Fruit fly (Drosophila melanogaster) whole organism, pupa: Measurements from ENCODE around the gene AstC.

Experiments used
- CG10348 ChIP-seq: fragments of 200-800 bp; sonication (Bioruptor generic); IDR thresholded peaks from 2 replicates; pipeline ENCODE4 v1.3.6; 2022; ENCODE audit warnings: missing biosample characterization, missing genetic modification characterization
- CG12605 ChIP-seq: fragments of 200-800 bp; sonication (Bioruptor generic); IDR thresholded peaks from 2 replicates; pipeline ENCODE4 v1.3.6; 2022; ENCODE audit warnings: missing biosample characterization, missing genetic modification characterization
- CG13204 ChIP-seq: fragments of 200-800 bp; sonication (Bioruptor generic); optimal IDR thresholded peaks from 2 replicates; lab custom pipeline; 2018; ENCODE audit warnings: missing biosample characterization, mild to moderate bottlenecking, missing genetic modification characterization, moderate library complexity
- CG14655 ChIP-seq: fragments of 200-800 bp; sonication (Bioruptor generic); optimal IDR thresholded peaks from 3 replicates; lab custom pipeline; 2017; ENCODE audit warnings: mild to moderate bottlenecking, missing biosample characterization, missing genetic modification reagents, missing genetic modification characterization
- CG15710 ChIP-seq: fragments of 200-800 bp; sonication (Bioruptor generic); optimal IDR thresholded peaks from 2 replicates; lab custom pipeline; 2018; ENCODE audit warnings: missing biosample characterization, mild to moderate bottlenecking, missing genetic modification characterization, moderate library complexity
- CG17806 ChIP-seq: fragments of 200-800 bp; sonication (Bioruptor generic); optimal IDR thresholded peaks from 2 replicates; lab custom pipeline; 2018; ENCODE audit warnings: missing biosample characterization, mild to moderate bottlenecking, missing genetic modification characterization, moderate library complexity
- CG32121 ChIP-seq: fragments of 200-800 bp; sonication (Bioruptor generic); IDR thresholded peaks from 2 replicates; pipeline ENCODE4 v1.3.6; 2022; ENCODE audit warnings: missing biosample characterization, missing genetic modification characterization
- CG34367 ChIP-seq: fragments of 200-800 bp; sonication (Bioruptor generic); optimal IDR thresholded peaks from 2 replicates; lab custom pipeline; 2018; ENCODE audit warnings: missing biosample characterization, mild to moderate bottlenecking, missing genetic modification characterization
- CG4496 ChIP-seq: fragments of 200-800 bp; sonication (Bioruptor generic); IDR thresholded peaks from 3 replicates; pipeline ENCODE4 v1.3.6; 2022; ENCODE audit warnings: missing biosample characterization, missing genetic modification characterization
- CG8159 ChIP-seq: fragments of 200-800 bp; sonication (Bioruptor generic); optimal IDR thresholded peaks from 3 replicates; lab custom pipeline; 2018; ENCODE audit warnings: missing biosample characterization, mild to moderate bottlenecking, missing genetic modification characterization, moderate library complexity
- CG8301 ChIP-seq: fragments of 200-800 bp; sonication (Bioruptor generic); optimal IDR thresholded peaks from 2 replicates; lab custom pipeline; 2018; ENCODE audit warnings: missing biosample characterization, mild to moderate bottlenecking, missing genetic modification characterization
- CG9948 ChIP-seq: fragments of 200-800 bp; sonication (Bioruptor generic); optimal IDR thresholded peaks from 2 replicates; lab custom pipeline; 2018; ENCODE audit warnings: missing biosample characterization, mild to moderate bottlenecking, missing genetic modification characterization, moderate library complexity
- D1 ChIP-seq: fragments of 200-800 bp; sonication (Bioruptor generic); optimal IDR thresholded peaks from 2 replicates; lab custom pipeline; 2018; ENCODE audit warnings: missing biosample characterization, mild to moderate bottlenecking, missing genetic modification characterization, moderate library complexity
- EcR ChIP-seq: fragments of 200-800 bp; sonication (Bioruptor generic); optimal IDR thresholded peaks from 3 replicates; lab custom pipeline; 2019; ENCODE audit warnings: missing biosample characterization, missing genetic modification characterization, mild to moderate bottlenecking, moderate library complexity, missing genetic modification reagents
- Ets98B ChIP-seq: fragments of 200-800 bp; sonication (Bioruptor generic); IDR thresholded peaks from 2 replicates; pipeline ENCODE4 v1.3.6; 2022; ENCODE audit warnings: missing biosample characterization, missing genetic modification characterization
- Pif1A ChIP-seq: fragments of 200-800 bp; sonication (Bioruptor generic); optimal IDR thresholded peaks from 3 replicates; lab custom pipeline; 2016; ENCODE audit warnings: missing biosample characterization, missing genetic modification characterization
- Pif1B ChIP-seq: fragments of 200-800 bp; sonication (Bioruptor generic); optimal IDR thresholded peaks from 3 replicates; lab custom pipeline; 2016; ENCODE audit warnings: missing biosample characterization, missing genetic modification characterization
- Snoo ChIP-seq: fragments of 200-800 bp; sonication (Bioruptor generic); optimal IDR thresholded peaks from 3 replicates; lab custom pipeline; 2017; ENCODE audit warnings: missing biosample characterization, mild to moderate bottlenecking, missing genetic modification characterization, inconsistent platforms
- fd96Ca ChIP-seq: fragments of 200-800 bp; sonication (Bioruptor generic); IDR thresholded peaks from 3 replicates; pipeline ENCODE4 v1.3.6; 2022; ENCODE audit warnings: missing biosample characterization, missing genetic modification characterization
- gl ChIP-seq: fragments of 200-800 bp; sonication (Bioruptor generic); optimal IDR thresholded peaks from 2 replicates; lab custom pipeline; 2018; ENCODE audit warnings: missing biosample characterization, mild to moderate bottlenecking, missing genetic modification characterization
- rn ChIP-seq: fragments of 200-800 bp; sonication (Bioruptor generic); IDR thresholded peaks from 2 replicates; pipeline ENCODE4 v1.3.6; 2022; ENCODE audit warnings: missing biosample characterization, missing genetic modification characterization

AstC gene

DNA sequence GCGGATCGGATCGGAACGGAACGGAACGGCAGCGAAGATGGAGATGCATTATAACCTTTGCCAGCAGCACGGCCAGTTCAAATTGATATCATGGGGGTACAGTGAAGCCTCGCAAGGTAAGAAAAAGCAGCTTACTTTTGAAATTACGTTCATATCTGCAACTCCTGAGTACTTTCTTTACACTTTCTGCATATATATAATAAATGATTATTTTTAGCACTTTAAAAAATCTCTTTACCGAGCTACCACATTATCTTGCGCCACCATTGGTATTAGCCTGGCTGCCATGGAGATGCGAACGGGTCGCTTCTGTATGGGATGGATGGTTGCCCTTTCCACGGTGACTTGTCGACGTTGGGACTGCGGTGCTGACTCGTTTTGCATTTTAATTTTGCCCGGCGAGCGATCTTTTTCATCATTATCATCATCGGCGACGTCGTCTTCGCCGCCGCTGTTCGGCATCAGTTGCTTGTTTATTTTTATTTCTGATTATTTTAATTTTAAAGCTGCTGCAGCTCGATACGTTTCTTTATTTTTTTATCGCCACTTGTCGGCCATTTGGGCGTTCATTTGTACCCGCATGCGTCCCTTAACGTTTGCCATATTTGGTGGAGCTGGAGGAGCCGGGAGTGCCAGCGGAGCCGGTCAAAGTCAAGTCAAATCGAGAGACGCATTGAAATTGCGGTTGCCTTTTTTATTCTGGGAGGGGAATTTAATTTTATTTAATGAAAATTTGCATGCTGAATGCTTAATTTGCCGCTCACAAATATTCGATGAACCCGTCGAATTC, 28.0 kb downstream of the AstC start:
- TF ChIP-seq CG17806 (tag; lab: Kevin White, UChicago) (peak; percentile 84), CG12605 (GFP tag; lab: Robert Waterston, UW) (0 out of 2 replicates have a peak, but pooled peaks have one; percentile 45), EcR (GFP tag; lab: Kevin White, UChicago) (peak; percentile 85), CG15710 (peak; percentile 92), Ets98B (peak; percentile 71), CG8301 (tag; lab: Kevin White, UChicago) (peak; percentile 62), CG4496 (GFP tag; lab: Robert Waterston, UW) (peak; percentile 78), CG32121 (no peak; the same call in 1 of the 2 replicates), D1 (tag; lab: Kevin White, UChicago) (peak; percentile 25), CG8159 (tag; lab: Kevin White, UChicago) (peak; percentile 91), rn (GFP tag; lab: Robert Waterston, UW) (peak; percentile 78; the same call in 1 of the 2 replicates), Pif1B (GFP tag; lab: Kevin White, UChicago) (peak; percentile 91), CG9948 (tag; lab: Kevin White, UChicago) (peak; percentile 84), CG13204 (GFP tag; lab: Kevin White, UChicago) (peak; percentile 95), Pif1A (GFP tag; lab: Kevin White, UChicago) (peak; percentile 78), CG10348 (no peak), Snoo (peak; percentile 90), CG14655 (peak; percentile 75), fd96Ca (peak; percentile 84), CG34367 (tag; lab: Kevin White, UChicago) (peak; percentile 77), gl (tag; lab: Kevin White, UChicago) (peak; percentile 69)
- TF ChIP-seq, all 21 proteins: peak for 19

dm6 chr2L:11052493-11052788, 28.8 kb downstream of the AstC start:
- peak; percentile 88 for TF ChIP-seq Pif1A (GFP tag; lab: Kevin White, UChicago)
- TF ChIP-seq Pif1B (GFP tag; lab: Kevin White, UChicago) = no peak
- peak; percentile 86 for TF ChIP-seq CG8159 (tag; lab: Kevin White, UChicago)
- TF ChIP-seq CG8301 (tag; lab: Kevin White, UChicago) = peak; percentile 27
- peak; percentile 67 for TF ChIP-seq D1 (tag; lab: Kevin White, UChicago)
- TF ChIP-seq rn (GFP tag; lab: Robert Waterston, UW) = no peak
- peak; percentile 82 for TF ChIP-seq CG17806 (tag; lab: Kevin White, UChicago)
- no peak for TF ChIP-seq Snoo
- TF ChIP-seq CG14655 = peak; percentile 53
- no peak for TF ChIP-seq EcR (GFP tag; lab: Kevin White, UChicago)
- TF ChIP-seq CG4496 (GFP tag; lab: Robert Waterston, UW) = peak; percentile 17; the same call in 1 of the 3 replicates
- TF ChIP-seq CG32121 = no peak
- TF ChIP-seq CG13204 (GFP tag; lab: Kevin White, UChicago) = no peak
- TF ChIP-seq fd96Ca = no peak
- TF ChIP-seq CG9948 (tag; lab: Kevin White, UChicago) = peak; percentile 80
- no peak for TF ChIP-seq CG10348
- no peak for TF ChIP-seq Ets98B
- TF ChIP-seq gl (tag; lab: Kevin White, UChicago) = peak; percentile 32
- peak; percentile 51 for TF ChIP-seq CG34367 (tag; lab: Kevin White, UChicago)
- TF ChIP-seq CG15710 = peak; percentile 83
- no peak for TF ChIP-seq CG12605 (GFP tag; lab: Robert Waterston, UW)

- TF ChIP-seq CG15710 (peak; percentile 54), CG8301 (tag; lab: Kevin White, UChicago) (no peak), CG12605 (GFP tag; lab: Robert Waterston, UW) (no peak), Pif1A (GFP tag; lab: Kevin White, UChicago) (peak; percentile 74), CG8159 (tag; lab: Kevin White, UChicago) (peak; percentile 58), CG9948 (tag; lab: Kevin White, UChicago) (peak; percentile 15), CG34367 (tag; lab: Kevin White, UChicago) (peak; percentile 13), EcR (GFP tag; lab: Kevin White, UChicago) (peak; percentile 27), Snoo (no peak), CG17806 (tag; lab: Kevin White, UChicago) (peak; percentile 29), CG13204 (GFP tag; lab: Kevin White, UChicago) (no peak), CG4496 (GFP tag; lab: Robert Waterston, UW) (0 out of 3 replicates have a peak, but pooled peaks have one; percentile 11)
These were observed 29.3 kb downstream of the AstC start for dm6 chr2L:11051644-11052492.

DNA sequence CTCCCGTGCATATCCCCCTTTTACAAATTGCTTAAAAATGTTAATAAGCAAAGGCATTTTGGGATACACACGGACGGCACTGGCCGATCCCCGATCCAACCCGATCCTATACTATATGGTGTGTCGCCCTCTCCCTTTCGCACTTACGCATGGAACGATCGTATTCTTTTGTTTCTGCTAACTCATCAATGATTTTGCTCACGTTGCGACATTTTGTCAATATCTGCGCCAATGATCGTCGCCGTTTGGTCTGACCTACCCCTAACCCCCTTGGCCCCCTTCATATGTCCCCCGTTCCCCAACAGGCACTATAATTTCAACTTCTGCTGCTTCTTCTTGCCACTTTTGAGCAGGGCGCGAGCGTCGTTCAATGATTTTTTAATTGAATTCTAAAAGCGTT, 31.5 kb downstream of the AstC start:
- no peak for TF ChIP-seq CG17806 (tag; lab: Kevin White, UChicago)
- TF ChIP-seq EcR (GFP tag; lab: Kevin White, UChicago) = peak; percentile 41
- no peak for TF ChIP-seq CG9948 (tag; lab: Kevin White, UChicago)
- no peak for TF ChIP-seq CG8159 (tag; lab: Kevin White, UChicago)
- no peak for TF ChIP-seq CG34367 (tag; lab: Kevin White, UChicago)
- TF ChIP-seq rn (GFP tag; lab: Robert Waterston, UW) = no peak
- no peak for TF ChIP-seq Pif1A (GFP tag; lab: Kevin White, UChicago)
- TF ChIP-seq CG14655 = no peak
- TF ChIP-seq Snoo = no peak
- TF ChIP-seq CG15710 = no peak
- no peak for TF ChIP-seq CG32121
- no peak for TF ChIP-seq CG12605 (GFP tag; lab: Robert Waterston, UW)
- peak; percentile 5 for TF ChIP-seq CG13204 (GFP tag; lab: Kevin White, UChicago)
- TF ChIP-seq CG4496 (GFP tag; lab: Robert Waterston, UW) = no peak; the same call in 2 of the 3 replicates
